Worm (Caenorhabditis elegans): ENCODE results near the gene srw-76.

DNA sequence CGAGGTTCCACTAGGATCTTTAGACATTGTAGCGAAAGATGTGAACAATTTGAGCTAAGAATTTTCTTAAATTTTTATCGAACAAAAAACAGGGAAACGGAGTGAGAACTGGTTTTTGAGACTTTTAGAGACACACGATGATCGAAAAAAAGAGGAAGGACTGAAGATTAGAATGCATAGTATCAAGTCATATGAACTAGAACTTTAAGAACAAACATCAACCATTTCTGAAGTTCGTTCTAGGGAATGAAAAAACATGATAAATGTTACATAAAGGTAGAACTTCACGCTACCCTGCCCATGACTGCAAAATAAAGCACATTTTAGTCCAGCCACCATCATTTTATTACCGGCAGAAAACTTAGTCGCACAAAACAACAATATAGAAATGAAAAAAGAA is 8.3 kb upstream of the srw-76 start, which contains the start of gene W06G6.9:
- TF ChIP-seq ceh-34 (tag; optimal IDR thresholded peaks at IDR 0.05) (no peak), npax-4 (tag; optimal IDR thresholded peaks at IDR 0.05) (no peak), rnt-1 (tag; optimal IDR thresholded peaks at IDR 0.05) (no peak), unc-86 (tag; optimal IDR thresholded peaks at IDR 0.05) (no peak)
